Fruit fly (Drosophila melanogaster) whole organism, embryonic: ENCODE data around the gene hook.

Experiments
- Bdp1 ChIP-seq: fragments of 200-800 bp; sonication (Bioruptor generic); optimal IDR thresholded peaks from 3 replicates; lab custom pipeline; 2016; ENCODE audit warnings: missing biosample characterization, missing genetic modification characterization
- Bgb ChIP-seq: fragments of 200-800 bp; sonication (Bioruptor generic); IDR thresholded peaks from 2 replicates; pipeline ENCODE4 v1.3.6; 2022; ENCODE audit warnings: missing biosample characterization, missing genetic modification characterization; ENCODE audit not compliant: partially characterized antibody
- Blimp-1 ChIP-seq: fragments of 200-800 bp; sonication (Bioruptor generic); optimal IDR thresholded peaks from 3 replicates; lab custom pipeline; 2018; ENCODE audit warnings: missing biosample characterization, missing genetic modification characterization, mild to moderate bottlenecking, moderate library complexity, missing genetic modification reagents
- CG12071 ChIP-seq: fragments of 200-800 bp; sonication (Bioruptor generic); optimal IDR thresholded peaks from 3 replicates; lab custom pipeline; 2018; ENCODE audit warnings: missing biosample characterization, mild to moderate bottlenecking, missing genetic modification characterization
- CG14965 ChIP-seq: fragments of 200-800 bp; sonication (Bioruptor generic); optimal IDR thresholded peaks from 2 replicates; lab custom pipeline; 2016; ENCODE audit warnings: missing biosample characterization, missing genetic modification characterization, borderline replicate concordance
- CG15514 ChIP-seq: fragments of 200-800 bp; sonication (Bioruptor generic); optimal IDR thresholded peaks from 3 replicates; lab custom pipeline; 2017; ENCODE audit warnings: missing biosample characterization, missing genetic modification characterization, mild to moderate bottlenecking, moderate library complexity, missing genetic modification reagents
- CG15601 ChIP-seq: fragments of 200-800 bp; sonication (Bioruptor generic); optimal IDR thresholded peaks from 3 replicates; lab custom pipeline; 2019; ENCODE audit warnings: missing biosample characterization, mild to moderate bottlenecking, missing genetic modification characterization, moderate library complexity
- CG1602 ChIP-seq: fragments of 200-800 bp; sonication (Bioruptor generic); optimal IDR thresholded peaks from 3 replicates; lab custom pipeline; 2016; ENCODE audit warnings: missing biosample characterization, missing genetic modification characterization
- CG17186 ChIP-seq: fragments of 200-800 bp; sonication (Bioruptor generic); optimal IDR thresholded peaks from 3 replicates; lab custom pipeline; 2017; ENCODE audit warnings: missing biosample characterization, missing genetic modification reagents, missing genetic modification characterization
- CG17912 ChIP-seq: fragments of 200-800 bp; sonication (Bioruptor generic); optimal IDR thresholded peaks from 2 replicates; lab custom pipeline; 2018; ENCODE audit warnings: missing biosample characterization, mild to moderate bottlenecking, missing genetic modification characterization
- CG18599 ChIP-seq: fragments of 200-800 bp; sonication (Bioruptor generic); optimal IDR thresholded peaks from 3 replicates; lab custom pipeline; 2017; ENCODE audit warnings: missing biosample characterization, missing genetic modification characterization, mild to moderate bottlenecking, moderate library complexity, missing genetic modification reagents
- CG2129 ChIP-seq: fragments of 200-800 bp; sonication (Bioruptor generic); IDR thresholded peaks from 2 replicates; pipeline ENCODE4 v1.3.6; 2022; ENCODE audit warnings: missing biosample characterization, missing genetic modification characterization; ENCODE audit not compliant: partially characterized antibody
- CG30020 ChIP-seq: fragments of 200-800 bp; optimal IDR thresholded peaks from 2 replicates; lab custom pipeline; 2019; ENCODE audit warnings: missing biosample characterization, mild to moderate bottlenecking, missing genetic modification characterization, moderate library complexity
- CG30403 ChIP-seq: fragments of 200-800 bp; sonication (Bioruptor generic); optimal IDR thresholded peaks from 3 replicates; lab custom pipeline; 2016; ENCODE audit warnings: missing biosample characterization, missing genetic modification characterization
- CG4404 ChIP-seq: fragments of 200-800 bp; sonication (Bioruptor generic); IDR thresholded peaks from 2 replicates; pipeline ENCODE4 v1.3.6; 2022; ENCODE audit warnings: missing biosample characterization, missing genetic modification characterization
- CG7963 ChIP-seq: fragments of 200-800 bp; sonication (Bioruptor generic); IDR thresholded peaks from 3 replicates; pipeline ENCODE4 v1.3.6; 2022; ENCODE audit warnings: missing biosample characterization, missing genetic modification characterization; ENCODE audit not compliant: partially characterized antibody
- CG9609 ChIP-seq: fragments of 200-800 bp; sonication (Bioruptor generic); optimal IDR thresholded peaks from 3 replicates; lab custom pipeline; 2016; ENCODE audit warnings: missing biosample characterization, missing genetic modification characterization
- CG9817 ChIP-seq: fragments of 200-800 bp; sonication (Bioruptor generic); optimal IDR thresholded peaks from 2 replicates; lab custom pipeline; 2018; ENCODE audit warnings: missing biosample characterization, mild to moderate bottlenecking, missing genetic modification characterization, moderate library complexity
- CG9876 ChIP-seq: fragments of 200-800 bp; sonication (Bioruptor generic); optimal IDR thresholded peaks from 2 replicates; lab custom pipeline; 2016; ENCODE audit warnings: missing biosample characterization, missing genetic modification characterization
- Dp ChIP-seq: fragments of 200-800 bp; sonication (Bioruptor generic); optimal IDR thresholded peaks from 2 replicates; lab custom pipeline; 2018; ENCODE audit warnings: missing biosample characterization, mild to moderate bottlenecking, missing genetic modification characterization, moderate library complexity
- Dref ChIP-seq: fragments of 200-800 bp; sonication (Bioruptor generic); IDR thresholded peaks from 2 replicates; pipeline ENCODE4 v1.3.6; 2022; ENCODE audit warnings: missing biosample characterization, missing genetic modification characterization
- ERR ChIP-seq: fragments of 200-800 bp; sonication (Bioruptor generic); optimal IDR thresholded peaks from 2 replicates; lab custom pipeline; 2016; ENCODE audit warnings: missing biosample characterization, missing genetic modification characterization
- Ets97D ChIP-seq: fragments of 200-800 bp; sonication (Bioruptor generic); optimal IDR thresholded peaks from 3 replicates; lab custom pipeline; 2016; ENCODE audit warnings: missing biosample characterization, missing genetic modification characterization
- H15 ChIP-seq: fragments of 200-800 bp; sonication (Bioruptor generic); IDR thresholded peaks from 3 replicates; pipeline ENCODE4 v1.3.6; 2022; ENCODE audit warnings: missing biosample characterization, missing genetic modification characterization
- HHEX ChIP-seq: fragments of 200-800 bp; sonication (Bioruptor generic); optimal IDR thresholded peaks from 3 replicates; lab custom pipeline; 2017; ENCODE audit warnings: missing biosample characterization, mild to moderate bottlenecking, missing genetic modification characterization, missing genetic modification reagents
- HLH4C ChIP-seq: fragments of 200-800 bp; sonication (Bioruptor generic); IDR thresholded peaks from 3 replicates; pipeline ENCODE4 v1.3.6; 2022; ENCODE audit warnings: missing biosample characterization, missing genetic modification characterization; ENCODE audit not compliant: partially characterized antibody
- Jarid2 ChIP-seq: fragments of 200-800 bp; sonication (Bioruptor generic); optimal IDR thresholded peaks from 3 replicates; lab custom pipeline; 2017; ENCODE audit warnings: mild to moderate bottlenecking, missing biosample characterization, missing genetic modification reagents, missing genetic modification characterization
- MBD-R2 ChIP-seq: fragments of 200-800 bp; sonication (Bioruptor generic); IDR thresholded peaks from 2 replicates; pipeline ENCODE4 v1.3.6; 2022; ENCODE audit warnings: missing biosample characterization, missing genetic modification characterization
- Ravus ChIP-seq: fragments of 200-800 bp; sonication (Bioruptor generic); IDR thresholded peaks from 2 replicates; pipeline ENCODE4 v1.3.6; 2022; ENCODE audit warnings: missing biosample characterization, missing genetic modification characterization
- Rfx ChIP-seq: fragments of 200-800 bp; sonication (Bioruptor generic); IDR thresholded peaks from 2 replicates; pipeline ENCODE4 v1.3.6; 2022; ENCODE audit warnings: missing biosample characterization, missing genetic modification characterization
- Scr ChIP-seq: fragments of 200-800 bp; sonication (Bioruptor generic); IDR thresholded peaks from 2 replicates; pipeline ENCODE4 v1.3.6; 2022; ENCODE audit warnings: missing biosample characterization, missing genetic modification characterization; ENCODE audit not compliant: partially characterized antibody
- Usf ChIP-seq: fragments of 200-800 bp; sonication (Bioruptor generic); optimal IDR thresholded peaks from 2 replicates; lab custom pipeline; 2017; ENCODE audit warnings: missing genotype, missing biosample characterization, missing genetic modification characterization
- ash1 ChIP-seq: fragments of 200-800 bp; sonication (Bioruptor generic); optimal IDR thresholded peaks from 2 replicates; lab custom pipeline; 2018; ENCODE audit warnings: missing biosample characterization, mild to moderate bottlenecking, missing genetic modification characterization
- ato ChIP-seq: fragments of 200-800 bp; sonication (Bioruptor generic); IDR thresholded peaks from 2 replicates; pipeline ENCODE4 v1.3.6; 2022; ENCODE audit warnings: missing biosample characterization, missing genetic modification characterization; ENCODE audit not compliant: partially characterized antibody
- az2 ChIP-seq: fragments of 200-800 bp; sonication (Bioruptor generic); optimal IDR thresholded peaks from 3 replicates; lab custom pipeline; 2016; ENCODE audit warnings: missing biosample characterization, missing genetic modification characterization
- chinmo ChIP-seq: fragments of 200-800 bp; sonication (Bioruptor generic); IDR thresholded peaks from 4 replicates; pipeline ENCODE4 v1.3.6; 2022; ENCODE audit warnings: missing biosample characterization, missing genetic modification characterization; ENCODE audit not compliant: partially characterized antibody
- crol ChIP-seq: fragments of 200-800 bp; sonication (Bioruptor generic); IDR thresholded peaks from 2 replicates; pipeline ENCODE4 v1.3.6; 2022; ENCODE audit warnings: missing biosample characterization, missing genetic modification characterization
- exex ChIP-seq: fragments of 200-800 bp; sonication (Bioruptor generic); optimal IDR thresholded peaks from 4 replicates; lab custom pipeline; 2018; ENCODE audit warnings: missing biosample characterization, mild to moderate bottlenecking, missing genetic modification characterization, moderate library complexity
- fd3F ChIP-seq: fragments of 200-800 bp; sonication (Bioruptor generic); optimal IDR thresholded peaks from 2 replicates; lab custom pipeline; 2018; ENCODE audit warnings: missing biosample characterization, mild to moderate bottlenecking, missing genetic modification characterization, moderate library complexity
- gcm ChIP-seq: fragments of 200-800 bp; sonication (Bioruptor generic); optimal IDR thresholded peaks from 2 replicates; lab custom pipeline; 2019; ENCODE audit warnings: missing biosample characterization, mild to moderate bottlenecking, missing genetic modification characterization, moderate library complexity
- hb ChIP-seq: fragments of 200-800 bp; sonication (Bioruptor generic); IDR thresholded peaks from 3 replicates; pipeline ENCODE4 v1.3.6; 2022; ENCODE audit warnings: missing biosample characterization, missing genetic modification characterization; ENCODE audit not compliant: partially characterized antibody
- jing ChIP-seq: fragments of 200-800 bp; sonication (Bioruptor generic); optimal IDR thresholded peaks from 2 replicates; lab custom pipeline; 2018; ENCODE audit warnings: missing biosample characterization, mild to moderate bottlenecking, missing genetic modification characterization
- lov ChIP-seq, 2 experiments: fragments of 200-800 bp in 1 of 2; fragments of >200 bp in 1 of 2; sonication (Bioruptor generic) in 1 of 2; IDR thresholded peaks in 1 of 2; optimal IDR thresholded peaks in 1 of 2; 2 replicates in 1 of 2; 3 replicates in 1 of 2; pipeline versions ENCODE4 v1.3.6 to Lab custom; 2017 to 2022; ENCODE audit warnings: missing biosample characterization in 1 of 2, missing genetic modification characterization in 1 of 2
- nau ChIP-seq: fragments of 200-800 bp; sonication (Bioruptor generic); optimal IDR thresholded peaks from 3 replicates; lab custom pipeline; 2017; ENCODE audit warnings: missing biosample characterization, mild to moderate bottlenecking, missing genetic modification characterization, missing genetic modification reagents
- pzg ChIP-seq: fragments of 200-800 bp; sonication (Bioruptor generic); optimal IDR thresholded peaks from 3 replicates; lab custom pipeline; 2018; ENCODE audit warnings: missing biosample characterization, mild to moderate bottlenecking, missing genetic modification characterization, moderate library complexity
- schlank ChIP-seq: fragments of 200-800 bp; sonication (Bioruptor generic); optimal IDR thresholded peaks from 2 replicates; lab custom pipeline; 2018; ENCODE audit warnings: missing biosample characterization, mild to moderate bottlenecking, missing genetic modification characterization
- sna ChIP-seq: fragments of 200-800 bp; sonication (Bioruptor generic); IDR thresholded peaks from 2 replicates; pipeline ENCODE4 v1.3.6; 2022; ENCODE audit warnings: missing biosample characterization, missing genetic modification characterization; ENCODE audit not compliant: partially characterized antibody
- stc ChIP-seq: fragments of 200-800 bp; sonication (Bioruptor generic); IDR thresholded peaks from 2 replicates; pipeline ENCODE4 v1.3.6; 2022; ENCODE audit warnings: missing biosample characterization, missing genetic modification characterization
- wdn ChIP-seq: fragments of 200-800 bp; sonication (Bioruptor generic); IDR thresholded peaks from 2 replicates; pipeline ENCODE4 v1.3.6; 2022; ENCODE audit warnings: missing biosample characterization, missing genetic modification characterization

hook gene

dm6 chr2L:19064706-19065105 is 31.4 kb upstream of the hook start, which contains the start of gene CG17343 (continued):
- peak; percentile 98 for TF ChIP-seq ato
- no peak for TF ChIP-seq CG1602 (GFP tag; lab: Kevin White, UChicago)
- peak; percentile 93; the same call in 3 of the 4 replicates for TF ChIP-seq chinmo
- no peak for TF ChIP-seq Ravus
- TF ChIP-seq CG4404: no peak
- peak; percentile 91 for TF ChIP-seq Bgb
- peak; percentile 91 for TF ChIP-seq Dref (GFP tag; lab: Robert Waterston, UW)
- peak; percentile 86 for TF ChIP-seq MBD-R2 (GFP tag; lab: Robert Waterston, UW)
- TF ChIP-seq Dp (GFP tag; lab: Kevin White, UChicago): peak; percentile 36
- TF ChIP-seq CG30403 (GFP tag; lab: Kevin White, UChicago): no peak
- no peak for TF ChIP-seq CG12071 (GFP tag; lab: Kevin White, UChicago)
- peak; percentile 44 for TF ChIP-seq pzg (GFP tag; lab: Kevin White, UChicago)
- peak; percentile 32; the same call in 1 of the 2 replicates for TF ChIP-seq CG2129 (GFP tag; lab: Robert Waterston, UW)
- TF ChIP-seq CG18599 (GFP tag; lab: Kevin White, UChicago): no peak
- no peak for TF ChIP-seq Jarid2 (GFP tag; lab: Kevin White, UChicago)
- no peak for TF ChIP-seq exex (tag; lab: Kevin White, UChicago)
- peak; percentile 82 for TF ChIP-seq sna (GFP tag; lab: Robert Waterston, UW)
- peak; percentile 13 for TF ChIP-seq CG15514 (GFP tag; lab: Kevin White, UChicago)
- no peak for TF ChIP-seq CG9817
- TF ChIP-seq lov (optimal IDR thresholded peaks at IDR 0.05; lab: Kevin White, UChicago): no peak
- TF ChIP-seq lov (GFP tag; IDR thresholded peaks at IDR 0.05; lab: Robert Waterston, UW): no peak
- TF ChIP-seq schlank (tag; lab: Kevin White, UChicago): no peak
- no peak for TF ChIP-seq Rfx
- TF ChIP-seq wdn (GFP tag; lab: Robert Waterston, UW): no peak
- no peak for TF ChIP-seq az2 (GFP tag; lab: Kevin White, UChicago)
- TF ChIP-seq Bdp1 (GFP tag; lab: Kevin White, UChicago): no peak
- no peak for TF ChIP-seq nau (GFP tag; lab: Kevin White, UChicago)
- no peak for TF ChIP-seq CG14965 (GFP tag; lab: Kevin White, UChicago)
- peak; percentile 99 for TF ChIP-seq HLH4C (GFP tag; lab: Robert Waterston, UW)
- peak; percentile 5 for TF ChIP-seq CG30020
- no peak for TF ChIP-seq stc
- no peak for TF ChIP-seq CG9609 (GFP tag; lab: Kevin White, UChicago)
- no peak for TF ChIP-seq CG15601 (tag; lab: Kevin White, UChicago)
- no peak for TF ChIP-seq ERR
- peak; percentile 83 for TF ChIP-seq Scr (GFP tag; lab: Robert Waterston, UW)
- TF ChIP-seq fd3F (GFP tag; lab: Kevin White, UChicago): no peak
- TF ChIP-seq jing: no peak
- TF ChIP-seq CG17186 (GFP tag; lab: Kevin White, UChicago): no peak
- TF ChIP-seq Usf (GFP tag; lab: Kevin White, UChicago): no peak
- TF ChIP-seq CG17912 (GFP tag; lab: Kevin White, UChicago): no peak
- TF ChIP-seq crol: no peak
- peak; percentile 25 for TF ChIP-seq Ets97D (GFP tag; lab: Kevin White, UChicago)
- no peak for TF ChIP-seq H15 (GFP tag; lab: Robert Waterston, UW)
- no peak for TF ChIP-seq HHEX (GFP tag; lab: Kevin White, UChicago)
- TF ChIP-seq gcm (GFP tag; lab: Kevin White, UChicago): no peak
- peak; percentile 98 for TF ChIP-seq hb (GFP tag; lab: Robert Waterston, UW)
- peak; percentile 99 for TF ChIP-seq CG7963
- no peak for TF ChIP-seq CG9876 (GFP tag; lab: Kevin White, UChicago)
- TF ChIP-seq ash1 (GFP tag; lab: Kevin White, UChicago): no peak
- no peak for TF ChIP-seq Blimp-1 (GFP tag; lab: Kevin White, UChicago)
